Worm (Caenorhabditis elegans) whole organism, L4 larva: ENCODE results near the gene C54C6.4.

Source experiments
- F10B5.3 ChIP-seq: sonication (generic microtip); optimal IDR thresholded peaks from 2 replicates; lab custom pipeline; 2016; ENCODE audit warnings: mild to moderate bottlenecking, missing genetic modification characterization, missing compliant biosample characterization
- F44E2.7 ChIP-seq: fragments of 200-800 bp; sonication (Bioruptor generic); IDR thresholded peaks from 2 replicates; pipeline ENCODE4 v2.1.2; 2022; ENCODE audit warnings: missing genetic modification characterization, missing compliant biosample characterization
- F49E8.2 ChIP-seq: sonication (generic microtip); optimal IDR thresholded peaks from 2 replicates; lab custom pipeline; 2016; ENCODE audit warnings: missing compliant biosample characterization, mild to moderate bottlenecking, missing genetic modification characterization, borderline replicate concordance
- T26A8.4 ChIP-seq: fragments of 200-800 bp; sonication (Bioruptor generic); IDR thresholded peaks from 2 replicates; pipeline ENCODE4 v1.3.6; 2022; ENCODE audit warnings: missing genetic modification characterization, missing compliant biosample characterization
- Y48G9A.11 ChIP-seq: fragments of 200-800 bp; sonication (Bioruptor generic); IDR thresholded peaks from 2 replicates; pipeline ENCODE4 v1.3.6; 2022; ENCODE audit warnings: missing genetic modification reagents, missing genetic modification characterization, missing compliant biosample characterization
- ZK337.2 ChIP-seq: fragments of 200-800 bp; sonication (Bioruptor generic); IDR thresholded peaks from 2 replicates; pipeline ENCODE4 v1.3.6; 2022; ENCODE audit warnings: missing genetic modification reagents, missing genetic modification characterization, missing compliant biosample characterization
- aha-1 ChIP-seq: fragments of 150-350 bp; peaks from one replicate; lab custom pipeline; 2014; ENCODE audit warnings: missing biosample characterization, missing genetic modification characterization
- aly-2 ChIP-seq: sonication (generic microtip); optimal IDR thresholded peaks from 2 replicates; lab custom pipeline; 2018; ENCODE audit warnings: missing biosample characterization, missing genetic modification characterization
- ceh-28 ChIP-seq: fragments of 150-350 bp; optimal IDR thresholded peaks from 2 replicates; lab custom pipeline; 2014; ENCODE audit warnings: missing biosample characterization, missing genetic modification reagents, missing genetic modification characterization
- ceh-32 ChIP-seq: sonication (generic microtip); optimal IDR thresholded peaks from 2 replicates; lab custom pipeline; 2016; ENCODE audit warnings: mild to moderate bottlenecking, missing genetic modification characterization, missing compliant biosample characterization; ENCODE audit not compliant: poor library complexity
- ceh-44 ChIP-seq: fragments of 200-800 bp; sonication (Bioruptor generic); IDR thresholded peaks from 2 replicates; pipeline ENCODE4 v1.3.6; 2022; ENCODE audit warnings: missing genetic modification reagents, missing genetic modification characterization, missing compliant biosample characterization
- cey-2 ChIP-seq: sonication (generic microtip); optimal IDR thresholded peaks from 3 replicates; lab custom pipeline; 2017; ENCODE audit warnings: missing genetic modification characterization, mild to moderate bottlenecking, missing compliant biosample characterization, antibody characterized with exemption, borderline replicate concordance; ENCODE audit not compliant: insufficient read depth
- daf-16 ChIP-seq, 3 experiments: sonication (generic microtip); optimal IDR thresholded peaks; 2 replicates each; lab custom pipeline; 2016 to 2017; ENCODE audit warnings: missing genetic modification characterization in 3 of 3, missing genetic modification reagents in 3 of 3, mild to moderate bottlenecking in 2 of 3, missing compliant biosample characterization in 2 of 3, missing biosample characterization in 1 of 3, moderate library complexity in 1 of 3
- daf-8 ChIP-seq: fragments of 200-800 bp; sonication (Bioruptor generic); IDR thresholded peaks from 2 replicates; pipeline ENCODE4 v1.3.6; 2022; ENCODE audit warnings: missing genetic modification characterization, missing compliant biosample characterization
- dve-1 ChIP-seq: sonication (generic microtip); optimal IDR thresholded peaks from 2 replicates; lab custom pipeline; 2017; ENCODE audit warnings: antibody characterized with exemption, mild to moderate bottlenecking, missing genetic modification characterization, missing compliant biosample characterization; ENCODE audit not compliant: insufficient read depth
- egl-27 ChIP-seq: sonication (generic microtip); optimal IDR thresholded peaks from 3 replicates; lab custom pipeline; 2017; ENCODE audit warnings: missing biosample characterization, missing genetic modification reagents, missing genetic modification characterization
- egl-43 ChIP-seq: fragments of 200-800 bp; sonication (Bioruptor generic); IDR thresholded peaks from 2 replicates; pipeline ENCODE4 v1.3.6; 2022; ENCODE audit warnings: missing genetic modification reagents, missing genetic modification characterization, missing compliant biosample characterization
- fkh-10 ChIP-seq: fragments of 150-350 bp; optimal IDR thresholded peaks from 2 replicates; lab custom pipeline; 2014; ENCODE audit warnings: missing biosample characterization, missing genetic modification reagents, missing genetic modification characterization
- fos-1 ChIP-seq: fragments of 150-350 bp; optimal IDR thresholded peaks from 2 replicates; lab custom pipeline; 2014; ENCODE audit warnings: missing biosample characterization, missing genetic modification characterization
- hlh-11 ChIP-seq: fragments of 200-800 bp; sonication (Bioruptor generic); optimal IDR thresholded peaks from 2 replicates; lab custom pipeline; 2018; ENCODE audit warnings: mild to moderate bottlenecking, missing genetic modification characterization, missing compliant biosample characterization
- hlh-30 ChIP-seq: sonication (generic microtip); optimal IDR thresholded peaks from 2 replicates; lab custom pipeline; 2017; ENCODE audit warnings: antibody characterized with exemption, mild to moderate bottlenecking, missing genetic modification characterization, missing compliant biosample characterization; ENCODE audit not compliant: insufficient read depth
- jun-1 ChIP-seq: fragments of 150-350 bp; optimal IDR thresholded peaks from 2 replicates; lab custom pipeline; 2014; ENCODE audit warnings: missing biosample characterization, missing genetic modification reagents, missing genetic modification characterization
- lin-1 ChIP-seq: fragments of 200-800 bp; sonication (Bioruptor generic); IDR thresholded peaks from 2 replicates; pipeline ENCODE4 v1.3.6; 2022; ENCODE audit warnings: missing genetic modification reagents, missing genetic modification characterization, missing compliant biosample characterization
- lin-13 ChIP-seq: fragments of 150-350 bp; optimal IDR thresholded peaks from 2 replicates; lab custom pipeline; 2014; ENCODE audit warnings: missing biosample characterization, missing genetic modification reagents, missing genetic modification characterization
- lir-3 ChIP-seq: sonication (generic microtip); optimal IDR thresholded peaks from 2 replicates; lab custom pipeline; 2016; ENCODE audit warnings: mild to moderate bottlenecking, missing genetic modification characterization, missing compliant biosample characterization
- madf-5 ChIP-seq, 2 experiments: fragments of 200-800 bp; sonication (Bioruptor generic); IDR thresholded peaks; 2 replicates each; pipeline ENCODE4 v1.3.6; 2022; ENCODE audit warnings: missing compliant biosample characterization in 2 of 2, missing genetic modification characterization in 2 of 2
- madf-9 ChIP-seq: fragments of 200-800 bp; sonication (Bioruptor generic); conservative IDR thresholded peaks from 2 replicates; pipeline ENCODE4 v1.3.6; 2022; ENCODE audit warnings: missing genetic modification reagents, missing genetic modification characterization, missing compliant biosample characterization
- mdl-1 ChIP-seq, 2 experiments: fragments of 150-350 bp in 1 of 2; sonication (generic microtip) in 1 of 2; optimal IDR thresholded peaks; 2 replicates each; lab custom pipeline; 2014 to 2017; ENCODE audit warnings: missing biosample characterization in 2 of 2, missing genetic modification characterization in 2 of 2
- mxl-2 ChIP-seq: fragments of 200-800 bp; sonication (Bioruptor generic); conservative IDR thresholded peaks from 2 replicates; pipeline ENCODE4 v1.3.6; 2022; ENCODE audit warnings: missing genetic modification reagents, missing genetic modification characterization, missing compliant biosample characterization
- nhr-10 ChIP-seq: fragments of 150-350 bp; optimal IDR thresholded peaks from 2 replicates; lab custom pipeline; 2014; ENCODE audit warnings: missing biosample characterization, missing genetic modification characterization
- nhr-102 ChIP-seq: sonication (generic microtip); optimal IDR thresholded peaks from 2 replicates; lab custom pipeline; 2016; ENCODE audit warnings: mild to moderate bottlenecking, missing genetic modification characterization, moderate library complexity, missing compliant biosample characterization
- nhr-11 ChIP-seq: fragments of 150-350 bp; optimal IDR thresholded peaks from 2 replicates; lab custom pipeline; 2014; ENCODE audit warnings: missing biosample characterization, missing genetic modification characterization
- nhr-111 ChIP-seq: fragments of 200-800 bp; sonication (Bioruptor generic); optimal IDR thresholded peaks from 2 replicates; lab custom pipeline; 2018; ENCODE audit warnings: mild to moderate bottlenecking, missing genetic modification characterization, missing compliant biosample characterization
- nhr-28 ChIP-seq: fragments of 150-350 bp; optimal IDR thresholded peaks from 2 replicates; lab custom pipeline; 2014; ENCODE audit warnings: missing biosample characterization, missing genetic modification characterization
- nhr-6 ChIP-seq: fragments of 150-350 bp; optimal IDR thresholded peaks from 2 replicates; lab custom pipeline; 2014; ENCODE audit warnings: missing biosample characterization, missing genetic modification characterization
- nhr-76 ChIP-seq: fragments of 150-350 bp; optimal IDR thresholded peaks from 2 replicates; lab custom pipeline; 2014; ENCODE audit warnings: missing biosample characterization, missing genetic modification characterization
- pha-4 ChIP-seq, 2 experiments: fragments of 150-350 bp in 1 of 2; fragments of 200-800 bp in 1 of 2; sonication (Bioruptor generic) in 1 of 2; IDR thresholded peaks in 1 of 2; optimal IDR thresholded peaks in 1 of 2; 2 replicates each; pipeline versions ENCODE4 v1.3.6 to Lab custom; 2014 to 2022; ENCODE audit warnings: missing genetic modification characterization in 2 of 2, missing genetic modification reagents in 2 of 2, missing biosample characterization in 1 of 2, missing compliant biosample characterization in 1 of 2
- php-3 ChIP-seq: fragments of 200-800 bp; sonication (Bioruptor generic); IDR thresholded peaks from 2 replicates; pipeline ENCODE4 v1.3.6; 2022; ENCODE audit warnings: missing genetic modification reagents, missing genetic modification characterization, missing compliant biosample characterization
- pqm-1 ChIP-seq: sonication (generic microtip); optimal IDR thresholded peaks from 2 replicates; lab custom pipeline; 2017; ENCODE audit warnings: missing biosample characterization, missing genetic modification characterization
- snpc-1.2 ChIP-seq: fragments of 200-800 bp; sonication (Bioruptor generic); IDR thresholded peaks from 2 replicates; pipeline ENCODE4 v1.3.6; 2022; ENCODE audit warnings: missing genetic modification reagents, missing genetic modification characterization, missing compliant biosample characterization
- snpc-4 ChIP-seq: fragments of 150-350 bp; optimal IDR thresholded peaks from 2 replicates; lab custom pipeline; 2014; ENCODE audit warnings: missing biosample characterization, missing genetic modification characterization
- tra-1 ChIP-seq: fragments of 200-800 bp; sonication (Bioruptor generic); IDR thresholded peaks from 2 replicates; pipeline ENCODE4 v1.3.6; 2022; ENCODE audit warnings: missing genetic modification reagents, missing genetic modification characterization, missing compliant biosample characterization
- unc-39 ChIP-seq: sonication (generic microtip); optimal IDR thresholded peaks from 2 replicates; lab custom pipeline; 2017; ENCODE audit warnings: missing biosample characterization, missing genetic modification characterization
- zag-1 ChIP-seq: fragments of 150-350 bp; optimal IDR thresholded peaks from 2 replicates; lab custom pipeline; 2014; ENCODE audit warnings: missing biosample characterization, missing genetic modification characterization
- zip-2 ChIP-seq: fragments of 150-350 bp; optimal IDR thresholded peaks from 2 replicates; lab custom pipeline; 2014; ENCODE audit warnings: missing biosample characterization, missing genetic modification characterization
- ztf-11 ChIP-seq: fragments of 150-350 bp; optimal IDR thresholded peaks from 2 replicates; lab custom pipeline; 2014; ENCODE audit warnings: missing biosample characterization, missing genetic modification characterization
- ztf-7 ChIP-seq: fragments of 150-350 bp; optimal IDR thresholded peaks from 2 replicates; lab custom pipeline; 2014; ENCODE audit warnings: missing biosample characterization, missing genetic modification characterization

Gene C54C6.4

DNA sequence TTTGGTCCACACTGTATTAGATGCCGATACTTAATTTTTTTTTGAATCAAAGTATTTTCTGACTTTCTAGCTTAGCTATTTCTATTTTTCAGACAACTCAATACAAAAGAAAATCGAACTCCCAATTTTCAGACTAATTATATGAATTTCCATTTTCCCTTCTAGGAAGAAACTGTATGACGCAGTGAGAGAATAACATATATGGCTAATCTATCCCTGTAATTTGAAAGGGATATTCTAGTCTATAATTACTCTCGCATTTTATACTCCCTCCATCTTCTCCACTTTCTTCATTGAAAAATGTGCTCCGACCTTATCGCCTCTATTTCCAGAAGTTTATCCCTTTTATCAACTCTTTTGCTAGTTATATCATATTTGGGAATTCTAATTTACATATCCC lies at the start of gene C54C6.4:
Gene C54C6.4, plus strand, starts transcription at position 301 of the 400 bp plus-strand sequence.
- TF ChIP-seq madf-9 (GFP tag; lab: Robert Waterston, UW) = no peak
- TF ChIP-seq nhr-6 (tag; lab: Kevin White, UChicago) = no peak
- no peak for TF ChIP-seq hlh-30

ce11 chrIII:3504239-3504638 lies 49.2 kb upstream of the C54C6.4 start:
- TF ChIP-seq egl-27 (no peak), aha-1 (tag; lab: Kevin White, UChicago) (peak; percentile 90), Y48G9A.11 (peak; percentile 30; the same call in 1 of the 2 replicates), daf-8 (GFP tag; lab: Robert Waterston, UW) (no peak), mxl-2 (no peak)

DNA sequence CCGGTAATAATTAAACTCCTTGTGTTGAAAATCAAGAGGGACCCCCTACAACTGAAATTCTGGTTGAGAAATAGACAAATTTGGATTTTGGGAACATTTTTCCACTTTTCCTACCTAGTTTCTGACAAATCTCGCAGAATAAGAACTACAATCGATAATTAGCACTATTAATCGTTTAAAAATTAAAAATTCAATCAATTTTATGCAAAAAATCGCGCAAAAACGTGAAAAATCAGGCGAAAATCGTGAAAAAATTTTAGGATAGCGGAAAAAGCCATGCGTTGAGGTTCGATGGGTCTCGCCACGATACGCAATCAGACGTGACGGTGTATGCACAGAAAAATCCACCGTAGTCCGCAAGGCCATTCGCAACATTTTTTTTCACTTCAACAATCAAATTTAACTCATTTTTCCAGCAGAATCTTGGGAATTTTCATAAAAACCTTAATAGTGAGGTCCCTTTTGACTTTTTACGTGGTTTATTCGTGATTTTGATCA lies 48.3 kb upstream of the C54C6.4 start, which contains the start of gene lias-1:
Gene lias-1, minus strand, starts transcription at position 51 of the 498 bp plus-strand sequence.
- TF ChIP-seq madf-9 (GFP tag; lab: Robert Waterston, UW) = no peak
- TF ChIP-seq zag-1 (tag; lab: Kevin White, UChicago) = no peak
- no peak for TF ChIP-seq php-3
- TF ChIP-seq lin-13 = peak; percentile 86
- no peak for TF ChIP-seq ZK337.2 (GFP tag; lab: Robert Waterston, UW)
- no peak for TF ChIP-seq daf-16 (GFP tag; optimal IDR thresholded peaks at IDR 0.05; lab: Kevin White, UChicago)
- TF ChIP-seq daf-16 (tag; optimal IDR thresholded peaks at IDR 0.05; lab: Kevin White, UChicago) = peak; percentile 38
- TF ChIP-seq zip-2 (tag; lab: Kevin White, UChicago) = no peak
- TF ChIP-seq nhr-6 (tag; lab: Kevin White, UChicago) = peak; percentile 73
- no peak for TF ChIP-seq pqm-1 (tag; lab: Kevin White, UChicago)
- TF ChIP-seq ztf-7 (tag; lab: Kevin White, UChicago) = peak; percentile 6
- no peak for TF ChIP-seq lir-3 (tag; lab: Kevin White, UChicago)
- TF ChIP-seq madf-5 (GFP tag; IDR thresholded peaks at IDR 0.05; lab: Robert Waterston, UW) = no peak
- no peak for TF ChIP-seq nhr-111 (GFP tag; lab: Kevin White, UChicago)
- no peak for TF ChIP-seq F10B5.3 (tag; lab: Kevin White, UChicago)
- TF ChIP-seq hlh-11 (tag; lab: Kevin White, UChicago) = peak; percentile 69
- TF ChIP-seq ceh-28 = no peak
- no peak for TF ChIP-seq nhr-76 (tag; lab: Kevin White, UChicago)
- TF ChIP-seq T26A8.4 (GFP tag; lab: Robert Waterston, UW) = peak; percentile 24; the same call in 1 of the 2 replicates
- no peak for TF ChIP-seq nhr-102 (tag; lab: Kevin White, UChicago)
- no peak for TF ChIP-seq unc-39 (tag; lab: Kevin White, UChicago)
- no peak for TF ChIP-seq snpc-4 (tag; lab: Kevin White, UChicago)
- TF ChIP-seq snpc-1.2 (GFP tag; lab: Robert Waterston, UW) = no peak
- peak; percentile 52 for TF ChIP-seq fkh-10 (GFP tag; lab: Kevin White, UChicago)
- peak; percentile 70 for TF ChIP-seq nhr-11 (tag; lab: Kevin White, UChicago)
- TF ChIP-seq pha-4 (GFP tag; IDR thresholded peaks at IDR 0.05; lab: Robert Waterston, UW) = no peak
- TF ChIP-seq pha-4 (tag; optimal IDR thresholded peaks at IDR 0.05; lab: Kevin White, UChicago) = peak; percentile 33
- peak; percentile 68 for TF ChIP-seq nhr-28
- no peak for TF ChIP-seq aly-2 (tag; lab: Kevin White, UChicago)
- TF ChIP-seq lin-1 (GFP tag; lab: Robert Waterston, UW) = no peak
- TF ChIP-seq Y48G9A.11 = no peak
- TF ChIP-seq ztf-11 (tag; lab: Kevin White, UChicago) = no peak
- no peak for TF ChIP-seq tra-1 (GFP tag; lab: Robert Waterston, UW)
- TF ChIP-seq egl-43 (GFP tag; lab: Robert Waterston, UW) = no peak
- TF ChIP-seq F49E8.2 (tag; lab: Kevin White, UChicago) = no peak
- no peak for TF ChIP-seq nhr-10 (tag; lab: Kevin White, UChicago)
- no peak for TF ChIP-seq F44E2.7 (GFP tag; lab: Robert Waterston, UW)
- TF ChIP-seq ceh-32 (tag; lab: Kevin White, UChicago) = no peak
- no peak for TF ChIP-seq jun-1 (tag; lab: Kevin White, UChicago)
- no peak for TF ChIP-seq ceh-44
- peak in 1 of 2 experiments; percentile 72 for TF ChIP-seq mdl-1 (tag; optimal IDR thresholded peaks at IDR 0.05; lab: Kevin White, UChicago)
- TF ChIP-seq fos-1 = no peak
- peak; percentile 82 for TF ChIP-seq hlh-30
- peak; percentile 69 for TF ChIP-seq dve-1 (tag; lab: Kevin White, UChicago)
- no peak for TF ChIP-seq cey-2
